Fruit fly (Drosophila melanogaster) whole organism, embryonic: ENCODE data around the gene PLCXD.

Source experiments
- Ada2b ChIP-seq: fragments of 200-800 bp; sonication (Bioruptor generic); IDR thresholded peaks from 2 replicates; pipeline ENCODE4 v1.3.6; 2022; ENCODE audit warnings: missing biosample characterization, missing genetic modification characterization
- CG10209 ChIP-seq: fragments of 200-800 bp; sonication (Bioruptor generic); optimal IDR thresholded peaks from 3 replicates; lab custom pipeline; 2017; ENCODE audit warnings: missing biosample characterization, mild to moderate bottlenecking, missing genetic modification characterization, missing genetic modification reagents
- CG13894 ChIP-seq: fragments of 200-800 bp; sonication (Bioruptor generic); optimal IDR thresholded peaks from 3 replicates; lab custom pipeline; 2018; ENCODE audit warnings: missing biosample characterization, mild to moderate bottlenecking, missing genetic modification characterization, moderate library complexity
- CG14014 ChIP-seq: fragments of 200-800 bp; sonication (Bioruptor generic); IDR thresholded peaks from 2 replicates; pipeline ENCODE4 v1.3.6; 2022; ENCODE audit warnings: missing biosample characterization, missing genetic modification characterization
- CG1647 ChIP-seq: fragments of 200-800 bp; sonication (Bioruptor generic); optimal IDR thresholded peaks from 3 replicates; lab custom pipeline; 2016; ENCODE audit warnings: missing biosample characterization, missing genetic modification characterization
- CG16815 ChIP-seq: fragments of 200-800 bp; sonication (Bioruptor generic); optimal IDR thresholded peaks from 3 replicates; lab custom pipeline; 2017; ENCODE audit warnings: missing biosample characterization, mild to moderate bottlenecking, missing genetic modification characterization
- CG17361 ChIP-seq: fragments of 200-800 bp; sonication (Bioruptor generic); IDR thresholded peaks from 3 replicates; pipeline ENCODE4 v1.3.6; 2022; ENCODE audit warnings: missing biosample characterization, missing genetic modification characterization
- CG2129 ChIP-seq: fragments of 200-800 bp; sonication (Bioruptor generic); IDR thresholded peaks from 2 replicates; pipeline ENCODE4 v1.3.6; 2022; ENCODE audit warnings: missing biosample characterization, missing genetic modification characterization; ENCODE audit not compliant: partially characterized antibody
- CG30403 ChIP-seq: fragments of 200-800 bp; sonication (Bioruptor generic); optimal IDR thresholded peaks from 3 replicates; lab custom pipeline; 2016; ENCODE audit warnings: missing biosample characterization, missing genetic modification characterization
- CG3726 ChIP-seq: fragments of 200-800 bp; sonication (Bioruptor generic); IDR thresholded peaks from 3 replicates; pipeline ENCODE4, ENCODE4 v1.3.6; 2022; ENCODE audit warnings: missing biosample characterization, missing genetic modification characterization
- CG3847 ChIP-seq: fragments of 200-800 bp; sonication (Bioruptor generic); IDR thresholded peaks from 2 replicates; pipeline ENCODE4 v1.3.6; 2022; ENCODE audit warnings: missing biosample characterization, missing genetic modification characterization
- CG42726 ChIP-seq: fragments of 200-800 bp; sonication (Bioruptor generic); IDR thresholded peaks from 2 replicates; pipeline ENCODE4 v1.3.6; 2022; ENCODE audit warnings: missing biosample characterization, missing genetic modification characterization; ENCODE audit not compliant: partially characterized antibody
- CG6683 ChIP-seq: fragments of 200-800 bp; sonication (Bioruptor generic); optimal IDR thresholded peaks from 2 replicates; lab custom pipeline; 2017; ENCODE audit warnings: missing biosample characterization, mild to moderate bottlenecking, missing genetic modification characterization, missing genetic modification reagents
- CG7963 ChIP-seq: fragments of 200-800 bp; sonication (Bioruptor generic); IDR thresholded peaks from 3 replicates; pipeline ENCODE4 v1.3.6; 2022; ENCODE audit warnings: missing biosample characterization, missing genetic modification characterization; ENCODE audit not compliant: partially characterized antibody
- CG8388 ChIP-seq: fragments of 200-800 bp; sonication (Bioruptor generic); optimal IDR thresholded peaks from 2 replicates; lab custom pipeline; 2019; ENCODE audit warnings: missing biosample characterization, mild to moderate bottlenecking, missing genetic modification characterization, moderate library complexity
- CG9609 ChIP-seq: fragments of 200-800 bp; sonication (Bioruptor generic); optimal IDR thresholded peaks from 3 replicates; lab custom pipeline; 2016; ENCODE audit warnings: missing biosample characterization, missing genetic modification characterization
- D19B ChIP-seq: fragments of 200-800 bp; sonication (Bioruptor generic); optimal IDR thresholded peaks from 2 replicates; lab custom pipeline; 2017; ENCODE audit warnings: missing biosample characterization, mild to moderate bottlenecking, missing genetic modification characterization
- Dfd ChIP-seq, 2 experiments: fragments of >200 bp; optimal IDR thresholded peaks; 2 replicates each; lab custom pipeline; 2017; ENCODE audit warnings: missing biosample characterization in 2 of 2, missing genetic modification characterization in 2 of 2
- Dip2 ChIP-seq: fragments of 200-800 bp; sonication (Bioruptor generic); IDR thresholded peaks from 2 replicates; pipeline ENCODE4 v1.3.6; 2022; ENCODE audit warnings: missing biosample characterization, missing genetic modification characterization
- Dref ChIP-seq: fragments of 200-800 bp; sonication (Bioruptor generic); IDR thresholded peaks from 2 replicates; pipeline ENCODE4 v1.3.6; 2022; ENCODE audit warnings: missing biosample characterization, missing genetic modification characterization
- Fer2 ChIP-seq: fragments of 200-800 bp; sonication (Bioruptor generic); optimal IDR thresholded peaks from 2 replicates; lab custom pipeline; 2018; ENCODE audit warnings: missing biosample characterization, mild to moderate bottlenecking, missing genetic modification characterization, moderate library complexity
- Hmx ChIP-seq: fragments of 200-800 bp; sonication (Bioruptor generic); optimal IDR thresholded peaks from 2 replicates; lab custom pipeline; 2016; ENCODE audit warnings: missing biosample characterization, missing genetic modification characterization
- Jarid2 ChIP-seq: fragments of 200-800 bp; sonication (Bioruptor generic); optimal IDR thresholded peaks from 3 replicates; lab custom pipeline; 2017; ENCODE audit warnings: mild to moderate bottlenecking, missing biosample characterization, missing genetic modification reagents, missing genetic modification characterization
- NC2α ChIP-seq: fragments of 200-800 bp; sonication (Bioruptor generic); optimal IDR thresholded peaks from 2 replicates; lab custom pipeline; 2016; ENCODE audit warnings: missing biosample characterization, missing genetic modification characterization
- Nf-YC ChIP-seq: fragments of 200-800 bp; optimal IDR thresholded peaks from 3 replicates; lab custom pipeline; 2019; ENCODE audit warnings: missing biosample characterization, mild to moderate bottlenecking, missing genetic modification characterization, moderate library complexity
- NfI ChIP-seq: fragments of 200-800 bp; sonication (Bioruptor generic); optimal IDR thresholded peaks from 3 replicates; lab custom pipeline; 2018; ENCODE audit warnings: missing biosample characterization, mild to moderate bottlenecking, missing genetic modification characterization, moderate library complexity
- Sin3A ChIP-seq: fragments of >200 bp; optimal IDR thresholded peaks from 2 replicates; lab custom pipeline; 2018
- Six4 ChIP-seq: fragments of 200-800 bp; sonication (Bioruptor generic); optimal IDR thresholded peaks from 2 replicates; lab custom pipeline; 2016; ENCODE audit warnings: missing biosample characterization, missing genetic modification characterization
- ac ChIP-seq: fragments of 200-800 bp; sonication (Bioruptor generic); optimal IDR thresholded peaks from 3 replicates; lab custom pipeline; 2017; ENCODE audit warnings: missing biosample characterization, mild to moderate bottlenecking, missing genetic modification characterization
- al ChIP-seq: fragments of 200-800 bp; sonication (Bioruptor generic); IDR thresholded peaks from 2 replicates; pipeline ENCODE4 v1.3.6; 2022; ENCODE audit warnings: missing biosample characterization, missing genetic modification characterization
- ase ChIP-seq: fragments of 200-800 bp; sonication (Bioruptor generic); IDR thresholded peaks from 3 replicates; pipeline ENCODE4 v1.3.6; 2022; ENCODE audit warnings: missing biosample characterization, missing genetic modification characterization
- bab2 ChIP-seq: fragments of 200-800 bp; sonication (Bioruptor generic); optimal IDR thresholded peaks from 2 replicates; lab custom pipeline; 2016; ENCODE audit warnings: missing biosample characterization, missing genetic modification characterization
- chif ChIP-seq, 2 experiments: fragments of 200-800 bp; sonication (Bioruptor generic); optimal IDR thresholded peaks; 3 replicates each; lab custom pipeline; 2016; ENCODE audit warnings: missing biosample characterization in 2 of 2, missing genetic modification characterization in 2 of 2
- cwo ChIP-seq: fragments of 200-800 bp; sonication (Bioruptor generic); optimal IDR thresholded peaks from 3 replicates; lab custom pipeline; 2017; ENCODE audit warnings: missing biosample characterization, missing genetic modification characterization, mild to moderate bottlenecking, moderate library complexity, missing genetic modification reagents
- dati ChIP-seq: fragments of 200-800 bp; sonication (Bioruptor generic); IDR thresholded peaks from 2 replicates; pipeline ENCODE4 v1.3.6; 2022; ENCODE audit warnings: missing biosample characterization, missing genetic modification characterization
- dimm ChIP-seq: fragments of 200-800 bp; sonication (Bioruptor generic); IDR thresholded peaks from 2 replicates; pipeline ENCODE4 v1.3.6; 2022; ENCODE audit warnings: missing biosample characterization, missing genetic modification characterization
- fd64A ChIP-seq: fragments of 200-800 bp; sonication (Bioruptor generic); optimal IDR thresholded peaks from 3 replicates; lab custom pipeline; 2018; ENCODE audit warnings: missing biosample characterization, mild to moderate bottlenecking, missing genetic modification characterization
- fd96Cb ChIP-seq: fragments of 200-800 bp; sonication (Bioruptor generic); optimal IDR thresholded peaks from 2 replicates; lab custom pipeline; 2018; ENCODE audit warnings: missing biosample characterization, mild to moderate bottlenecking, missing genetic modification characterization, moderate library complexity
- grn ChIP-seq: fragments of 200-800 bp; sonication (Bioruptor generic); optimal IDR thresholded peaks from 3 replicates; lab custom pipeline; 2017; ENCODE audit warnings: missing biosample characterization, missing genetic modification characterization
- kah ChIP-seq: fragments of 200-800 bp; sonication (Bioruptor generic); optimal IDR thresholded peaks from 2 replicates; lab custom pipeline; 2018; ENCODE audit warnings: missing biosample characterization, mild to moderate bottlenecking, missing genetic modification characterization
- maf-S ChIP-seq: fragments of 200-800 bp; sonication (Bioruptor generic); optimal IDR thresholded peaks from 2 replicates; lab custom pipeline; 2016; ENCODE audit warnings: missing biosample characterization, missing genetic modification characterization
- seq ChIP-seq: fragments of 200-800 bp; sonication (Bioruptor generic); IDR thresholded peaks from 2 replicates; pipeline ENCODE4 v1.3.6; 2022; ENCODE audit warnings: missing biosample characterization, missing genetic modification characterization
- slp2 ChIP-seq: fragments of 200-800 bp; sonication (Bioruptor generic); optimal IDR thresholded peaks from 2 replicates; lab custom pipeline; 2016; ENCODE audit warnings: missing biosample characterization, missing genetic modification characterization
- tll ChIP-seq, 2 experiments: fragments of 200-800 bp in 1 of 2; fragments of >200 bp in 1 of 2; sonication (Bioruptor generic) in 1 of 2; optimal IDR thresholded peaks; 2 replicates each; lab custom pipeline; 2017 to 2019; ENCODE audit warnings: missing biosample characterization in 2 of 2, missing genetic modification characterization in 2 of 2, mild to moderate bottlenecking in 1 of 2, moderate library complexity in 1 of 2
- unc-4 ChIP-seq: fragments of 200-800 bp; sonication (Bioruptor generic); IDR thresholded peaks from 2 replicates; pipeline ENCODE4 v1.3.6; 2022; ENCODE audit warnings: missing biosample characterization, missing genetic modification characterization; ENCODE audit not compliant: partially characterized antibody
- usp ChIP-seq: fragments of >200 bp; optimal IDR thresholded peaks from 2 replicates; lab custom pipeline; 2017; ENCODE audit warnings: missing biosample characterization, missing genetic modification characterization
- vnd ChIP-seq: fragments of 200-800 bp; sonication (Bioruptor generic); IDR thresholded peaks from 3 replicates; pipeline ENCODE4 v1.3.6; 2022; ENCODE audit warnings: missing biosample characterization, missing genetic modification characterization; ENCODE audit not compliant: partially characterized antibody
- wor ChIP-seq: fragments of 200-800 bp; sonication (Bioruptor generic); IDR thresholded peaks from 2 replicates; pipeline ENCODE4 v1.3.6; 2022; ENCODE audit warnings: missing biosample characterization, missing genetic modification characterization
- yki ChIP-seq: fragments of >200 bp; optimal IDR thresholded peaks from 3 replicates; lab custom pipeline; 2018
- zen2 ChIP-seq: fragments of 200-800 bp; sonication (Bioruptor generic); IDR thresholded peaks from 3 replicates; pipeline ENCODE4 v1.3.6; 2022; ENCODE audit warnings: missing biosample characterization, missing genetic modification characterization; ENCODE audit not compliant: partially characterized antibody

Gene PLCXD

dm6 chr2L:12010877-12011666 is 38.1 kb upstream of the PLCXD start (continued):
- TF ChIP-seq NC2α (peak; percentile 68), usp (GFP tag; lab: Kevin White, UChicago) (no peak), CG13894 (peak; percentile 88), slp2 (peak; percentile 73), D19B (peak; percentile 67), dati (GFP tag; lab: Robert Waterston, UW) (no peak), yki (lab: Kevin White, UChicago) (no peak), chif (GFP tag; optimal IDR thresholded peaks at IDR 0.05; lab: Kevin White, UChicago) (peak; percentile 76 to 78), ase (GFP tag; lab: Robert Waterston, UW) (no peak), CG2129 (GFP tag; lab: Robert Waterston, UW) (no peak), unc-4 (GFP tag; lab: Robert Waterston, UW) (no peak), Dref (GFP tag; lab: Robert Waterston, UW) (no peak), Sin3A (lab: Kevin White, UChicago) (no peak), CG3847 (GFP tag; lab: Robert Waterston, UW) (no peak), CG7963 (GFP tag; lab: Robert Waterston, UW) (no peak), vnd (GFP tag; lab: Robert Waterston, UW) (no peak), CG6683 (GFP tag; lab: Kevin White, UChicago) (peak; percentile 83), maf-S (GFP tag; lab: Kevin White, UChicago) (peak; percentile 63), ac (GFP tag; lab: Kevin White, UChicago) (peak; percentile 51), Ada2b (no peak), fd64A (GFP tag; lab: Kevin White, UChicago) (no peak), NfI (GFP tag; lab: Kevin White, UChicago) (peak; percentile 95), bab2 (GFP tag; lab: Kevin White, UChicago) (peak; percentile 70), CG10209 (GFP tag; lab: Kevin White, UChicago) (peak; percentile 91), dimm (GFP tag; lab: Robert Waterston, UW) (no peak), CG8388 (GFP tag; lab: Kevin White, UChicago) (peak; percentile 80), fd96Cb (tag; lab: Kevin White, UChicago) (peak; percentile 89), Nf-YC (peak; percentile 78), Jarid2 (GFP tag; lab: Kevin White, UChicago) (peak; percentile 73), zen2 (GFP tag; lab: Robert Waterston, UW) (no peak), cwo (GFP tag; lab: Kevin White, UChicago) (peak; percentile 88), CG9609 (peak; percentile 62), CG42726 (no peak), CG16815 (GFP tag; lab: Kevin White, UChicago) (peak; percentile 89), Dfd (GFP tag; optimal IDR thresholded peaks at IDR 0.05; lab: Kevin White, UChicago) (no peak), CG3726 (GFP tag; lab: Robert Waterston, UW) (no peak), kah (GFP tag; lab: Kevin White, UChicago) (peak; percentile 30), CG30403 (GFP tag; lab: Kevin White, UChicago) (peak; percentile 94), tll (GFP tag; optimal IDR thresholded peaks at IDR 0.05; lab: Kevin White, UChicago) (peak in 1 of 2 experiments; percentile 91), seq (GFP tag; lab: Robert Waterston, UW) (no peak), Hmx (GFP tag; lab: Kevin White, UChicago) (peak; percentile 50), Six4 (GFP tag; lab: Kevin White, UChicago) (peak; percentile 79), CG14014 (no peak), al (no peak), wor (GFP tag; lab: Robert Waterston, UW) (no peak), CG17361 (GFP tag; lab: Robert Waterston, UW) (no peak), Fer2 (tag; lab: Kevin White, UChicago) (peak; percentile 92), Dip2 (GFP tag; lab: Robert Waterston, UW) (no peak), grn (no peak), CG1647 (peak; percentile 80)
